Worm (Caenorhabditis elegans) whole organism, L2 larva: ENCODE measurements around the gene srx-12.

Source experiments
- C34F6.9 ChIP-seq: fragments of 150-350 bp; optimal IDR thresholded peaks from 2 replicates; lab custom pipeline; 2014; ENCODE audit warnings: missing biosample characterization, missing genetic modification characterization
- F13H6.1 ChIP-seq: sonication (generic microtip); optimal IDR thresholded peaks from 2 replicates; lab custom pipeline; 2016; ENCODE audit warnings: missing genetic modification characterization, missing compliant biosample characterization
- R02D3.7 ChIP-seq: fragments of 150-350 bp; optimal IDR thresholded peaks from 2 replicates; lab custom pipeline; 2014; ENCODE audit warnings: missing biosample characterization, missing genetic modification characterization
- alr-1 ChIP-seq: fragments of 150-350 bp; optimal IDR thresholded peaks from 2 replicates; lab custom pipeline; 2014; ENCODE audit warnings: missing biosample characterization, missing genetic modification characterization
- aly-2 ChIP-seq: fragments of 150-350 bp; optimal IDR thresholded peaks from 2 replicates; lab custom pipeline; 2014; ENCODE audit warnings: missing biosample characterization, missing genetic modification characterization
- ama-1 ChIP-seq: fragments of 150-350 bp; optimal IDR thresholded peaks from 2 replicates; lab custom pipeline; 2018; ENCODE audit warnings: inconsistent platforms
- blmp-1 ChIP-seq: sonication (generic microtip); optimal IDR thresholded peaks from 2 replicates; lab custom pipeline; 2017; ENCODE audit warnings: missing genetic modification characterization, mild to moderate bottlenecking, missing compliant biosample characterization, antibody characterized with exemption, moderate library complexity; ENCODE audit not compliant: insufficient read depth
- ceh-16 ChIP-seq: fragments of 150-350 bp; optimal IDR thresholded peaks from 2 replicates; lab custom pipeline; 2014; ENCODE audit warnings: missing biosample characterization, missing genetic modification characterization
- ceh-82 ChIP-seq: fragments of 150-350 bp; optimal IDR thresholded peaks from 2 replicates; lab custom pipeline; 2014; ENCODE audit warnings: missing biosample characterization, missing genetic modification characterization
- crh-2 ChIP-seq: sonication (generic microtip); optimal IDR thresholded peaks from 2 replicates; lab custom pipeline; 2017; ENCODE audit warnings: missing biosample characterization, missing genetic modification characterization
- egl-27 ChIP-seq: sonication (generic microtip); optimal IDR thresholded peaks from 3 replicates; lab custom pipeline; 2017; ENCODE audit warnings: missing biosample characterization, missing genetic modification reagents, missing genetic modification characterization
- elt-1 ChIP-seq: fragments of 150-350 bp; optimal IDR thresholded peaks from 2 replicates; lab custom pipeline; 2014; ENCODE audit warnings: missing biosample characterization, missing genetic modification characterization
- fos-1 ChIP-seq: fragments of 150-350 bp; optimal IDR thresholded peaks from 2 replicates; lab custom pipeline; 2014; ENCODE audit warnings: missing biosample characterization, missing genetic modification characterization
- gmeb-1 ChIP-seq: fragments of 150-350 bp; optimal IDR thresholded peaks from 2 replicates; lab custom pipeline; 2014; ENCODE audit warnings: missing biosample characterization, missing genetic modification characterization
- lin-11 ChIP-seq: fragments of 150-350 bp; sonication (generic microtip); optimal IDR thresholded peaks from 2 replicates; lab custom pipeline; 2014; ENCODE audit warnings: missing biosample characterization, missing genetic modification characterization, inconsistent platforms, mixed read lengths
- lin-13 ChIP-seq: fragments of 150-350 bp; optimal IDR thresholded peaks from 2 replicates; lab custom pipeline; 2014; ENCODE audit warnings: missing biosample characterization, missing genetic modification reagents, missing genetic modification characterization
- lin-39 ChIP-seq: fragments of 150-350 bp; optimal IDR thresholded peaks from 2 replicates; lab custom pipeline; 2014; ENCODE audit warnings: missing biosample characterization, missing genetic modification reagents, missing genetic modification characterization
- lsy-2 ChIP-seq, 2 experiments: fragments of 150-350 bp in 1 of 2; sonication (generic microtip) in 1 of 2; optimal IDR thresholded peaks; 2 replicates each; lab custom pipeline; 2014 to 2017; ENCODE audit warnings: missing biosample characterization in 2 of 2, missing genetic modification characterization in 2 of 2
- mbf-1 ChIP-seq: sonication (generic microtip); optimal IDR thresholded peaks from 2 replicates; lab custom pipeline; 2017; ENCODE audit warnings: missing biosample characterization, missing genetic modification characterization
- mdl-1 ChIP-seq, 2 experiments: fragments of 150-350 bp in 1 of 2; sonication (generic microtip) in 1 of 2; optimal IDR thresholded peaks; 2 replicates each; lab custom pipeline; 2017; ENCODE audit warnings: missing biosample characterization in 2 of 2, missing genetic modification characterization in 2 of 2
- nhr-10 ChIP-seq: sonication (generic microtip); optimal IDR thresholded peaks from 2 replicates; lab custom pipeline; 2017; ENCODE audit warnings: missing biosample characterization, missing genetic modification characterization
- nhr-129 ChIP-seq: fragments of 150-350 bp; optimal IDR thresholded peaks from 2 replicates; lab custom pipeline; 2014; ENCODE audit warnings: missing biosample characterization, missing genetic modification characterization
- nhr-21 ChIP-seq: fragments of 150-350 bp; optimal IDR thresholded peaks from 2 replicates; lab custom pipeline; 2014; ENCODE audit warnings: missing biosample characterization, missing genetic modification characterization
- nhr-237 ChIP-seq: fragments of 150-350 bp; optimal IDR thresholded peaks from 2 replicates; lab custom pipeline; 2014; ENCODE audit warnings: missing biosample characterization, missing genetic modification characterization
- nhr-25 ChIP-seq: fragments of 150-350 bp; sonication (generic microtip); optimal IDR thresholded peaks from 3 replicates; lab custom pipeline; 2014; ENCODE audit warnings: missing biosample characterization, missing genetic modification characterization
- nhr-77 ChIP-seq: fragments of 150-350 bp; optimal IDR thresholded peaks from 2 replicates; lab custom pipeline; 2014; ENCODE audit warnings: missing biosample characterization, missing genetic modification characterization
- skn-1 ChIP-seq: sonication (generic microtip); optimal IDR thresholded peaks from 2 replicates; lab custom pipeline; 2017; ENCODE audit warnings: missing biosample characterization, missing genetic modification characterization
- sma-3 ChIP-seq: sonication (generic microtip); optimal IDR thresholded peaks from 2 replicates; lab custom pipeline; 2016; ENCODE audit warnings: missing genetic modification reagents, missing genetic modification characterization, missing compliant biosample characterization
- snpc-4 ChIP-seq: fragments of 150-350 bp; optimal IDR thresholded peaks from 2 replicates; lab custom pipeline; 2014; ENCODE audit warnings: missing biosample characterization, missing genetic modification characterization
- unc-39 ChIP-seq: fragments of 150-350 bp; optimal IDR thresholded peaks from 2 replicates; lab custom pipeline; 2014; ENCODE audit warnings: missing biosample characterization, missing genetic modification characterization
- unc-55 ChIP-seq: fragments of 150-350 bp; sonication (generic microtip); optimal IDR thresholded peaks from 3 replicates; lab custom pipeline; 2014; ENCODE audit warnings: missing biosample characterization, missing genetic modification reagents, missing genetic modification characterization
- unc-62 ChIP-seq: fragments of 150-350 bp; optimal IDR thresholded peaks from 2 replicates; lab custom pipeline; 2014; ENCODE audit warnings: missing biosample characterization, missing genetic modification reagents, missing genetic modification characterization
- zag-1 ChIP-seq: fragments of 150-350 bp; optimal IDR thresholded peaks from 2 replicates; lab custom pipeline; 2014; ENCODE audit warnings: missing biosample characterization, missing genetic modification characterization
- ztf-1 ChIP-seq: fragments of 200-800 bp; sonication (Bioruptor generic); conservative IDR thresholded peaks from 2 replicates; pipeline ENCODE4 v1.3.6; 2022; ENCODE audit warnings: missing genetic modification characterization, missing compliant biosample characterization
- ztf-11 ChIP-seq: sonication (generic microtip); optimal IDR thresholded peaks from 2 replicates; lab custom pipeline; 2017; ENCODE audit warnings: missing biosample characterization, missing genetic modification characterization
- ztf-4 ChIP-seq: fragments of 150-350 bp; optimal IDR thresholded peaks from 2 replicates; lab custom pipeline; 2014; ENCODE audit warnings: missing biosample characterization, missing genetic modification characterization

Gene srx-12

DNA sequence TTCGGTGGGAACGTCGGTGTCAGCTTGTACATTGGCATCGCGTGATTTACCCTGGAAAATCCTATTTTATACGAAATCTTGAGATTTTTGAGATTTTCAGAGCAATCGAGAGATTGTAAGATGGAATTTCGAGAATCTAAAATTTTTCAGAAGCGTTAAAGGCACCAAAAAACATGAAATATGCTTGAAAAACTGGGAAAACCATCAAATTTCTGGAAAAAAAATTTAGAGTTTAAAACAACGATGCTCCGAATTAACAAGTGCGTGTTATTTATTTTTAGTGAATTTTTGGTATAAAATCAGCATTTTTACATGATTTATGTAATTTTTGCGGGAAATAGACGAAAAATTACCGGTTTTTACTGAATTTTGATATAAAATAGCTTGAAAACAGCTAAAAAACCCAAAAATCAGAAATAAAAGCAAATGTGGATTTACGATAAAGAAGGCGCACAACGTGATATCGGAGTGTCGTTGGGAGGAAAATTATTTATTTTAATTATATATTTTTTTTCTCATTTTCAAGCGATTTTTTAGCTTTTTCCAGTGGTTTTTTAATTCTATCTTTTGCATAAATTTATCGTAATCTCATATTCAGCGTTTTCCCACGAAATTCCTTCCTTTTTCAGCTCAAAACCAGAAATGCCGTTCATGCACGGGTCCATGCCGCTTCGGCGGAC lies 10.6 kb downstream of the srx-12 start, which contains the start of the genes Y55F3AM.13 and mrps-25:
Gene Y55F3AM.13 (minus strand): TSS at position 51 of the 680 bp plus-strand sequence.
Gene mrps-25 (plus strand): TSS at position 630 of the 680 bp plus-strand sequence.
- TF ChIP-seq mbf-1 = no peak
- peak; percentile 48 for TF ChIP-seq nhr-25 (tag; lab: Kevin White, UChicago)
- TF ChIP-seq lin-39 (tag; lab: Kevin White, UChicago) = no peak
- TF ChIP-seq gmeb-1 (tag; lab: Kevin White, UChicago) = peak; percentile 63
- peak; percentile 26 for TF ChIP-seq crh-2 (tag; lab: Kevin White, UChicago)
- peak; percentile 48 for TF ChIP-seq sma-3 (GFP tag; lab: Kevin White, UChicago)
- TF ChIP-seq lsy-2 (tag; optimal IDR thresholded peaks at IDR 0.05; lab: Kevin White, UChicago) = peak; percentile 9 to 75
- TF ChIP-seq lin-13 = peak; percentile 5
- TF ChIP-seq C34F6.9 = peak; percentile 45
- TF ChIP-seq R02D3.7 (tag; lab: Kevin White, UChicago) = peak; percentile 90
- TF ChIP-seq unc-55 (GFP tag; lab: Kevin White, UChicago) = peak; percentile 68
- TF ChIP-seq unc-62 (GFP tag; lab: Kevin White, UChicago) = no peak

DNA sequence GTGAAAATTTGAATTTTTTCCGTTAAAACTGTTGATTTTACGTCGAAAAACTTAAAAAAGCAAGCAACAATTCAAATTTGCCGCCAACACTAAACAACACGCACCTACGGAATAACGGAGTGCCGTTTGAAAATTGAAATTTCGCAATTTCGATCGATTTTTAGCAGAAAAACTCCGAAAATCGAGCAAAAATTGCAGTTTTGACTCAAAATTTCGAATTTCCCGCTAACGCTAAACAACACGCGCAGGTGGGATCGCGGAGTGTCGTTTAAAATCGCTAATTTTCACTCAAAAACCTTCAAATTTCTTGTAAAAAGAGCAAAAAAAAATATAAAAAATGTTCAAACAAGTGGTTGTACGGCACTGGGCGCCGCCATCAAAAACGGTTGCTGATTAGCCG lies 12.7 kb downstream of the srx-12 start:
- TF ChIP-seq C34F6.9 (no peak), nhr-77 (no peak), blmp-1 (tag; lab: Kevin White, UChicago) (no peak), nhr-10 (no peak), nhr-237 (tag; lab: Kevin White, UChicago) (no peak), ztf-1 (GFP tag; lab: Robert Waterston, UW) (no peak), zag-1 (no peak), nhr-21 (tag; lab: Kevin White, UChicago) (no peak), ztf-4 (no peak), crh-2 (tag; lab: Kevin White, UChicago) (no peak), nhr-129 (tag; lab: Kevin White, UChicago) (no peak), lsy-2 (tag; optimal IDR thresholded peaks at IDR 0.05; lab: Kevin White, UChicago) (no peak), skn-1 (no peak), snpc-4 (tag; lab: Kevin White, UChicago) (no peak)

DNA sequence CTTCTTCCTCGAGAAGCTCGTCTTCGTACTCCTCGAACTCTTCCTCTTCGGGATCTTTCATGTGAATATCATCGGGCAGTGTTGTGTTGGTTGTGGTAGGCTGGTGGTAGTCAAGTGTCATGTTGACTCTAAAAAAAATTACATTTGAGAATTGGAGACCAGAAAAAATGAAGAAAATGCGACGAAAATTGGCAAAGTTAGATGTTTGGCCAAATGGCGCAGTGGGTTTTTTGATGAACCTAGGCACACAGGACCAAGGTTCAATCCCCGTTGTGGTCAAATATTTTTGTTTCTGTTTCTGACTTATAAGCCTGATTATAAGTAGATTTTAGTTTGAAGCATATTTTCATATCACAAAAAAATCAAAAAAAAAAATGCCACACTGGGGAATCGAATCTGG lies 17.3 kb downstream of the srx-12 start:
- TF ChIP-seq zag-1 (no peak), gmeb-1 (tag; lab: Kevin White, UChicago) (no peak), lin-13 (no peak), egl-27 (tag; lab: Kevin White, UChicago) (no peak), elt-1 (tag; lab: Kevin White, UChicago) (no peak)

DNA sequence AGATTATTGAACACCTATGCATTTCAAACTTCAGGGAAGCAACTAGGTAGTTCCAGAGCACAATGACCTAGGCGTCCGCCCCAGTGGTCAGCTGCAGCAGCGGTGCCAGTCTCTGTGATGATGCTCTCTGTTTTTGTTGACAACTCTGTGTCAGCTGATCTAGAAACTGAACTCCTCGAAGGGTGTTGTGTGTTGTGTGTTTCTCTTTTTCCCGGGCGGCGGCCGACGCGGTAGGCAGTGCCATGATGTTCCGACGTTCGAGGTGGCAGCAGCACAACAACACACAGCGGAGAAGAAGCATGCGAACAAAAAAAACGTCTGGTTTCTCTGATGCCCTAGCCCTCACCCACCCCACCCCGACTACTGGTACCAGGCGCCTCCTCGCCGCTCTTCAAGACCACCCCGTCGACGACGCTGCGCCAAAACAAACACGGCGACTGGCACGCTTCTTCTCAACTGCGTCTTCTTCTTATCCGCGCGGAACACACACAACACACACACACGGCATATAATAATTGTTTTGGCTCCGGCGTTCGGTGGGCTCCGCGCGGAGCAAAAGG lies 18.6 kb downstream of the srx-12 start:
- TF ChIP-seq ceh-82 (tag; lab: Kevin White, UChicago) (no peak), lin-11 (tag; lab: Kevin White, UChicago) (peak; percentile 1)
- TF ChIP-seq, all 48 proteins: peak for 1

DNA sequence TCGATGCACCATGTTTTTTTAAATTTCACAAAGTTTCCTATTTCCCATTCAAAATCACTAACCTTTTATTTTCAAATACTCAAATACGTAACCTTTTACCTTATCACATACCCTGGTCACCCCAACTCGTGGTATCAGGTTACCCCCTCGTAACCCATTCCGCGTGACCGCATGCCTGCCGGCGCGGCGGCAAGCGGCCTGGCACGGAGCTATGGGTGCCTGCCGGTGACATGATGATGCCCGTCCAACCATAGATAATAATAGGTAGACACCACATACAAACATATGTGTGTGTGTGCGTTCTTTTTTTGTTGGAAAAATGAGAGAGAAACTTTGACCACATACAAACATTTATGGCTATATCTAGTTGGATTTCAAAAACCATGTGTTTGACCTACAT lies 19.8 kb downstream of the srx-12 start:
- TF ChIP-seq nhr-77 (no peak), nhr-10 (no peak), nhr-129 (tag; lab: Kevin White, UChicago) (no peak), aly-2 (tag; lab: Kevin White, UChicago) (no peak), gmeb-1 (tag; lab: Kevin White, UChicago) (no peak), ceh-16 (no peak), unc-39 (tag; lab: Kevin White, UChicago) (no peak), ceh-82 (tag; lab: Kevin White, UChicago) (no peak), nhr-237 (tag; lab: Kevin White, UChicago) (no peak), sma-3 (GFP tag; lab: Kevin White, UChicago) (no peak), alr-1 (no peak), F13H6.1 (tag; lab: Kevin White, UChicago) (no peak), ama-1 (lab: Kevin White, UChicago) (no peak), mdl-1 (tag; optimal IDR thresholded peaks at IDR 0.05; lab: Kevin White, UChicago) (no peak), unc-55 (GFP tag; lab: Kevin White, UChicago) (no peak), fos-1 (no peak), ztf-11 (tag; lab: Kevin White, UChicago) (no peak), egl-27 (tag; lab: Kevin White, UChicago) (no peak), lin-39 (tag; lab: Kevin White, UChicago) (no peak)
